Worm (Caenorhabditis elegans) whole organism, L1 larva: ENCODE data around the gene ZC21.6.

ENCODE experiments used
- C16A3.4 ChIP-seq: fragments of 150-350 bp; optimal IDR thresholded peaks from 2 replicates; lab custom pipeline; 2014; ENCODE audit warnings: missing biosample characterization, missing genetic modification characterization
- F16B12.6 ChIP-seq: fragments of 150-350 bp; optimal IDR thresholded peaks from 2 replicates; lab custom pipeline; 2014; ENCODE audit warnings: missing biosample characterization, missing genetic modification characterization
- Y116A8C.19 ChIP-seq: sonication (generic microtip); optimal IDR thresholded peaks from 2 replicates; lab custom pipeline; 2016; ENCODE audit warnings: missing compliant biosample characterization, missing genetic modification characterization, borderline replicate concordance
- aly-2 ChIP-seq: fragments of 150-350 bp; optimal IDR thresholded peaks from 2 replicates; lab custom pipeline; 2014; ENCODE audit warnings: missing biosample characterization, missing genetic modification characterization
- ama-1 ChIP-seq: fragments of 150-350 bp; optimal IDR thresholded peaks from 2 replicates; lab custom pipeline; 2014
- blmp-1 ChIP-seq: fragments of 150-350 bp; optimal IDR thresholded peaks from 2 replicates; lab custom pipeline; 2014; ENCODE audit warnings: missing biosample characterization, missing genetic modification characterization
- ceh-63 ChIP-seq: fragments of 200-800 bp; sonication (Bioruptor generic); optimal IDR thresholded peaks from 2 replicates; lab custom pipeline; 2018; ENCODE audit warnings: mild to moderate bottlenecking, missing genetic modification characterization, missing compliant biosample characterization
- ceh-90 ChIP-seq: sonication (generic microtip); optimal IDR thresholded peaks from 2 replicates; lab custom pipeline; 2016; ENCODE audit warnings: missing genetic modification characterization, missing compliant biosample characterization
- dsc-1 ChIP-seq: sonication (generic microtip); optimal IDR thresholded peaks from 2 replicates; lab custom pipeline; 2016; ENCODE audit warnings: mild to moderate bottlenecking, missing genetic modification characterization, missing compliant biosample characterization
- efl-1 ChIP-seq, 4 experiments: fragments of 150-350 bp; optimal IDR thresholded peaks in 3 of 4; peaks in 1 of 4; 1 replicate in 1 of 4; 2 replicates in 3 of 4; lab custom pipeline; 2014; ENCODE audit warnings: missing biosample characterization in 2 of 4, missing genetic modification characterization in 2 of 4, missing genetic modification reagents in 2 of 4
- efl-3 ChIP-seq: fragments of 200-800 bp; sonication (Bioruptor generic); optimal IDR thresholded peaks from 2 replicates; lab custom pipeline; 2018; ENCODE audit warnings: mild to moderate bottlenecking, missing genetic modification characterization, missing compliant biosample characterization
- elt-3 ChIP-seq, 6 experiments: fragments of 150-350 bp in 1 of 6; sonication (generic microtip); optimal IDR thresholded peaks; 2 replicates each; lab custom pipeline; 2017 to 2018; ENCODE audit warnings: missing biosample characterization in 6 of 6, missing genetic modification characterization in 6 of 6, inconsistent platforms in 1 of 6
- fkh-8 ChIP-seq: sonication (generic microtip); optimal IDR thresholded peaks from 2 replicates; lab custom pipeline; 2016; ENCODE audit warnings: mild to moderate bottlenecking, missing genetic modification characterization, missing compliant biosample characterization
- fos-1 ChIP-seq: fragments of 150-350 bp; optimal IDR thresholded peaks from 2 replicates; lab custom pipeline; 2014; ENCODE audit warnings: missing biosample characterization, missing genetic modification characterization
- hlh-17 ChIP-seq: fragments of 200-800 bp; sonication (Bioruptor generic); optimal IDR thresholded peaks from 2 replicates; lab custom pipeline; 2018; ENCODE audit warnings: missing genetic modification characterization, mild to moderate bottlenecking, missing compliant biosample characterization, moderate library complexity, borderline replicate concordance
- hlh-4 ChIP-seq: sonication (generic microtip); optimal IDR thresholded peaks from 2 replicates; lab custom pipeline; 2016; ENCODE audit warnings: mild to moderate bottlenecking, missing genetic modification characterization, missing compliant biosample characterization
- hpl-2 ChIP-seq: fragments of 150-350 bp; optimal IDR thresholded peaks from 2 replicates; lab custom pipeline; 2014; ENCODE audit warnings: missing biosample characterization, missing genetic modification reagents, missing genetic modification characterization
- irx-1 ChIP-seq: sonication (generic microtip); optimal IDR thresholded peaks from 2 replicates; lab custom pipeline; 2016; ENCODE audit warnings: missing genetic modification characterization, missing compliant biosample characterization
- isw-1 ChIP-seq: fragments of 200-800 bp; sonication (Bioruptor generic); IDR thresholded peaks from 2 replicates; pipeline ENCODE4 v1.3.6; 2022; ENCODE audit warnings: missing genetic modification characterization, missing compliant biosample characterization
- lin-13 ChIP-seq: fragments of 150-350 bp; optimal IDR thresholded peaks from 2 replicates; lab custom pipeline; 2014; ENCODE audit warnings: missing biosample characterization, missing genetic modification reagents, missing genetic modification characterization
- lin-14 ChIP-seq: fragments of 200-800 bp; sonication (Bioruptor generic); optimal IDR thresholded peaks from 2 replicates; lab custom pipeline; 2018; ENCODE audit warnings: mild to moderate bottlenecking, missing genetic modification characterization, moderate library complexity, missing compliant biosample characterization
- lin-15B ChIP-seq: fragments of 150-350 bp; sonication (generic microtip); optimal IDR thresholded peaks from 3 replicates; lab custom pipeline; 2014; ENCODE audit warnings: missing biosample characterization, missing genetic modification characterization
- lir-3 ChIP-seq: sonication (generic microtip); optimal IDR thresholded peaks from 2 replicates; lab custom pipeline; 2016; ENCODE audit warnings: mild to moderate bottlenecking, missing genetic modification characterization, moderate library complexity, missing compliant biosample characterization; ENCODE audit not compliant: poor library complexity
- lsy-2 ChIP-seq, 2 experiments: fragments of 150-350 bp; optimal IDR thresholded peaks; 2 replicates each; lab custom pipeline; 2014; ENCODE audit warnings: missing biosample characterization in 2 of 2, missing genetic modification characterization in 2 of 2
- nhr-11 ChIP-seq: fragments of 150-350 bp; optimal IDR thresholded peaks from 2 replicates; lab custom pipeline; 2014; ENCODE audit warnings: missing biosample characterization, missing genetic modification characterization
- nhr-12 ChIP-seq: sonication (generic microtip); optimal IDR thresholded peaks from 2 replicates; lab custom pipeline; 2017; ENCODE audit warnings: missing biosample characterization, missing genetic modification characterization
- nhr-20 ChIP-seq: sonication (generic microtip); optimal IDR thresholded peaks from 2 replicates; lab custom pipeline; 2016; ENCODE audit warnings: mild to moderate bottlenecking, missing genetic modification characterization, missing compliant biosample characterization
- nhr-28 ChIP-seq: fragments of 150-350 bp; optimal IDR thresholded peaks from 2 replicates; lab custom pipeline; 2014; ENCODE audit warnings: missing biosample characterization, missing genetic modification characterization
- nhr-71 ChIP-seq: sonication (generic microtip); optimal IDR thresholded peaks from 2 replicates; lab custom pipeline; 2016; ENCODE audit warnings: mild to moderate bottlenecking, missing genetic modification characterization, moderate library complexity, missing compliant biosample characterization
- nhr-76 ChIP-seq: sonication (generic microtip); optimal IDR thresholded peaks from 2 replicates; lab custom pipeline; 2017; ENCODE audit warnings: missing biosample characterization, missing genetic modification characterization
- nhr-84 ChIP-seq: sonication (generic microtip); optimal IDR thresholded peaks from 2 replicates; lab custom pipeline; 2017; ENCODE audit warnings: missing biosample characterization, missing genetic modification characterization
- nhr-85 ChIP-seq: sonication (generic microtip); peaks from one replicate; lab custom pipeline; 2016; ENCODE audit warnings: missing genetic modification characterization, inconsistent platforms, missing compliant biosample characterization
- pag-3 ChIP-seq: sonication (generic microtip); optimal IDR thresholded peaks from 2 replicates; lab custom pipeline; 2017; ENCODE audit warnings: missing genetic modification characterization, mild to moderate bottlenecking, missing compliant biosample characterization, antibody characterized with exemption, borderline replicate concordance; ENCODE audit not compliant: insufficient read depth
- rnt-1 ChIP-seq: sonication (generic microtip); optimal IDR thresholded peaks from 2 replicates; lab custom pipeline; 2016; ENCODE audit warnings: mild to moderate bottlenecking, missing genetic modification characterization, moderate library complexity, missing compliant biosample characterization
- skn-1 ChIP-seq: fragments of 150-350 bp; optimal IDR thresholded peaks from 2 replicates; lab custom pipeline; 2014; ENCODE audit warnings: missing biosample characterization, missing genetic modification characterization
- snpc-4 ChIP-seq: fragments of 150-350 bp; optimal IDR thresholded peaks from 2 replicates; lab custom pipeline; 2014; ENCODE audit warnings: missing biosample characterization, missing genetic modification characterization
- sup-37 ChIP-seq: fragments of 200-800 bp; sonication (Bioruptor generic); optimal IDR thresholded peaks from 2 replicates; lab custom pipeline; 2018; ENCODE audit warnings: mild to moderate bottlenecking, missing genetic modification characterization, missing compliant biosample characterization
- tbx-2 ChIP-seq: sonication (generic microtip); optimal IDR thresholded peaks from 2 replicates; lab custom pipeline; 2016; ENCODE audit warnings: missing genetic modification characterization, missing compliant biosample characterization
- unc-130 ChIP-seq: fragments of 150-350 bp; optimal IDR thresholded peaks from 2 replicates; lab custom pipeline; 2017; ENCODE audit warnings: missing biosample characterization, missing genetic modification characterization, inconsistent platforms
- unc-62 ChIP-seq: fragments of 150-350 bp; optimal IDR thresholded peaks from 2 replicates; lab custom pipeline; 2014; ENCODE audit warnings: missing biosample characterization, missing genetic modification reagents, missing genetic modification characterization
- unc-86 ChIP-seq: sonication (generic microtip); optimal IDR thresholded peaks from 2 replicates; lab custom pipeline; 2016; ENCODE audit warnings: missing genetic modification characterization, missing compliant biosample characterization
- vab-15 ChIP-seq: sonication (generic microtip); optimal IDR thresholded peaks from 2 replicates; lab custom pipeline; 2017; ENCODE audit warnings: missing genotype, mild to moderate bottlenecking, missing genetic modification characterization, missing compliant biosample characterization
- xbp-1 ChIP-seq: sonication (generic microtip); optimal IDR thresholded peaks from 2 replicates; lab custom pipeline; 2016; ENCODE audit warnings: missing genetic modification characterization, missing compliant biosample characterization
- zag-1 ChIP-seq: fragments of 150-350 bp; optimal IDR thresholded peaks from 2 replicates; lab custom pipeline; 2014; ENCODE audit warnings: missing biosample characterization, missing genetic modification characterization
- ztf-11 ChIP-seq, 2 experiments: sonication (generic microtip); optimal IDR thresholded peaks; 2 replicates each; lab custom pipeline; 2016 to 2017; ENCODE audit warnings: missing genetic modification characterization in 2 of 2, missing biosample characterization in 1 of 2, missing compliant biosample characterization in 1 of 2

ZC21.6 gene

ce11 chrIII:8580802-8581201 lies 35.4 kb upstream of the ZC21.6 start, which contains the start of gene doxa-1:
TSS of gene doxa-1 (plus strand) at chrIII:8581102.
- TF ChIP-seq fos-1 (tag; lab: Kevin White, UChicago) = no peak
- no peak for TF ChIP-seq lir-3 (tag; lab: Kevin White, UChicago)
- TF ChIP-seq elt-3 (tag; optimal IDR thresholded peaks at IDR 0.05; lab: Kevin White, UChicago) = no peak
- TF ChIP-seq nhr-12 (tag; lab: Kevin White, UChicago) = no peak
- TF ChIP-seq unc-86 = no peak

DNA sequence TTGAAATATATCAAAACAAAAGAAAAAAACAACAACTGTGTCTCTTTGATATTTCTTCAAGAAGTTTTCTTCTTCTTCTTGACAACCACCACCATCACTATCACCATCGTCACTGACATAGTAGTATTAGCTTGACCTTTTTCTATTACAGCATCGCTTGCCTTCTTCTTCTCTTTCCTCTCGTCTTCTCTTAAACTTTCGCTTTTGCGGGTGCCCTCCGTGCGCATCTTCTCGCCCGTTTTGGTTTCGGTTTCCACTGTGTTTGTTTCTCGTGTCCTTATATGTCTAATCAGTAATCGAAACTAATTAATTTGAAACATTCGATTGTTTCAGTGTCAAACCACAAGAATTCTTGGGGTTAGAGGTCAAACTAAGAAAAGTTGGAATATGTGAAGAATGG lies 34.0 kb upstream of the ZC21.6 start:
- TF ChIP-seq Y116A8C.19 (tag; lab: Kevin White, UChicago) (no peak), zag-1 (tag; lab: Kevin White, UChicago) (no peak), ama-1 (lab: Kevin White, UChicago) (no peak), lin-15B (tag; lab: Kevin White, UChicago) (no peak), hpl-2 (GFP tag; lab: Kevin White, UChicago) (no peak), nhr-20 (tag; lab: Kevin White, UChicago) (no peak), lin-13 (GFP tag; lab: Kevin White, UChicago) (no peak), fos-1 (tag; lab: Kevin White, UChicago) (no peak), nhr-71 (tag; lab: Kevin White, UChicago) (no peak), efl-1 (optimal IDR thresholded peaks at IDR 0.05; lab: Kevin White, UChicago) (no peak), efl-1 (GFP tag; optimal IDR thresholded peaks at IDR 0.05 in 1 of 2; lab: Kevin White, UChicago) (no peak), nhr-28 (tag; lab: Kevin White, UChicago) (no peak), pag-3 (tag; lab: Kevin White, UChicago) (no peak), elt-3 (tag; optimal IDR thresholded peaks at IDR 0.05; lab: Kevin White, UChicago) (peak in 1 of 6 experiments; percentile 29), blmp-1 (tag; lab: Kevin White, UChicago) (peak; percentile 96)

- TF ChIP-seq xbp-1 (tag; lab: Kevin White, UChicago) (no peak), lin-14 (GFP tag; lab: Kevin White, UChicago) (peak; percentile 22), ztf-11 (tag; optimal IDR thresholded peaks at IDR 0.05; lab: Kevin White, UChicago) (no peak), isw-1 (no peak), Y116A8C.19 (tag; lab: Kevin White, UChicago) (no peak), snpc-4 (tag; lab: Kevin White, UChicago) (no peak), tbx-2 (no peak)
- TF ChIP-seq, all 84 proteins: peak for 1
These were observed 33.0 kb upstream of the ZC21.6 start for ce11 chrIII:8578381-8578780.

DNA sequence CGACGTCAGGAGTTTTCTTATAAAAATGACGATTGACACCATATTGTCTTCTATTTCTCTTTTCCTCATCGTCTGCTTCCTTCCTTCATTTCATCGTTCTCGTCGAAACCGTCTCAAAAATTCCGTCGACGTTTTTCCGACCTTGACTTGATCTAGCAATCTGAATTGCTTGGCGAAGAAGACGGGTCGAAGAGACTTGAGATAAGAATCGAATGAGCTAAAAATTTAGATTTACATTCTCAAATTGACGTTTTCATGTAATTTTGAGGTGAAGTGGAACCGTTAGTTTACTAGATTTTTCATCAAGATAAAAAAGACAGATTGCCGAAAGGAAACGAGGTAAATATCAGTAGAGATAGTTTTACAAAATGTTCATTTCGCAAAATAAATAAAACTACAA lies 32.1 kb upstream of the ZC21.6 start:
- no peak for TF ChIP-seq C16A3.4
- no peak for TF ChIP-seq vab-15
- TF ChIP-seq ceh-63 (GFP tag; lab: Kevin White, UChicago) = no peak
- no peak for TF ChIP-seq sup-37
- TF ChIP-seq elt-3 (tag; optimal IDR thresholded peaks at IDR 0.05; lab: Kevin White, UChicago) = no peak
- no peak for TF ChIP-seq fkh-8
- peak; percentile 75 for TF ChIP-seq lin-14 (GFP tag; lab: Kevin White, UChicago)
- no peak for TF ChIP-seq unc-130 (tag; lab: Kevin White, UChicago)
- no peak for TF ChIP-seq isw-1
- TF ChIP-seq nhr-20 (tag; lab: Kevin White, UChicago) = peak; percentile 28
- TF ChIP-seq nhr-11 (tag; lab: Kevin White, UChicago) = no peak
- TF ChIP-seq unc-86 = no peak
- TF ChIP-seq ceh-90 = no peak
- TF ChIP-seq lir-3 (tag; lab: Kevin White, UChicago) = no peak
- TF ChIP-seq xbp-1 (tag; lab: Kevin White, UChicago) = no peak
- TF ChIP-seq tbx-2 = no peak
- no peak for TF ChIP-seq unc-62 (GFP tag; lab: Kevin White, UChicago)
- no peak for TF ChIP-seq dsc-1 (tag; lab: Kevin White, UChicago)
- no peak for TF ChIP-seq efl-3 (GFP tag; lab: Kevin White, UChicago)
- no peak for TF ChIP-seq nhr-84
- TF ChIP-seq rnt-1 (tag; lab: Kevin White, UChicago) = peak; percentile 0
- TF ChIP-seq zag-1 (tag; lab: Kevin White, UChicago) = no peak
- no peak for TF ChIP-seq aly-2 (tag; lab: Kevin White, UChicago)
- no peak for TF ChIP-seq irx-1 (tag; lab: Kevin White, UChicago)
- no peak for TF ChIP-seq nhr-12 (tag; lab: Kevin White, UChicago)
- TF ChIP-seq F16B12.6 (tag; lab: Kevin White, UChicago) = no peak
- no peak for TF ChIP-seq hlh-17 (GFP tag; lab: Kevin White, UChicago)
- TF ChIP-seq skn-1 (tag; lab: Kevin White, UChicago) = no peak
- TF ChIP-seq lsy-2 (tag; optimal IDR thresholded peaks at IDR 0.05; lab: Kevin White, UChicago) = no peak
- TF ChIP-seq nhr-71 (tag; lab: Kevin White, UChicago) = no peak
- peak; percentile 90 for TF ChIP-seq nhr-85 (tag; lab: Kevin White, UChicago)
- TF ChIP-seq snpc-4 (tag; lab: Kevin White, UChicago) = no peak
- no peak for TF ChIP-seq nhr-76 (tag; lab: Kevin White, UChicago)
- TF ChIP-seq hlh-4 (tag; lab: Kevin White, UChicago) = no peak
